Worm (Caenorhabditis elegans) whole organism, midembryonic: ENCODE measurements around the gene mcm-3AP.

Experiments used
- flt-1 ChIP-seq: fragments of 200-800 bp; sonication (Bioruptor generic); IDR thresholded peaks from 2 replicates; pipeline ENCODE4 v1.3.6; 2022; ENCODE audit warnings: missing genetic modification characterization, missing compliant biosample characterization
- klf-2 ChIP-seq: fragments of 200-800 bp; sonication (Bioruptor generic); conservative IDR thresholded peaks from 2 replicates; pipeline ENCODE4 v1.3.6; 2022; ENCODE audit warnings: missing genetic modification reagents, missing genetic modification characterization, missing compliant biosample characterization
- med-1 ChIP-seq: sonication (generic microtip); optimal IDR thresholded peaks from 2 replicates; lab custom pipeline; 2017; ENCODE audit warnings: missing genetic modification characterization, mild to moderate bottlenecking, missing compliant biosample characterization, antibody characterized with exemption, missing genetic modification reagents; ENCODE audit not compliant: insufficient read depth
- ref-1 ChIP-seq: fragments of 200-800 bp; sonication (Bioruptor generic); conservative IDR thresholded peaks from 2 replicates; pipeline ENCODE4 v1.3.6; 2022; ENCODE audit warnings: missing genetic modification reagents, missing genetic modification characterization, missing compliant biosample characterization
- tab-1 ChIP-seq: fragments of 200-800 bp; sonication (Bioruptor generic); IDR thresholded peaks from 2 replicates; pipeline ENCODE4 v1.3.6; 2022; ENCODE audit warnings: missing genetic modification characterization, missing compliant biosample characterization
- ztf-23 ChIP-seq: fragments of 200-800 bp; sonication (Bioruptor generic); IDR thresholded peaks from 2 replicates; pipeline ENCODE4 v1.3.6; 2022; ENCODE audit warnings: missing genetic modification reagents, missing genetic modification characterization, missing compliant biosample characterization

ce11 chrIV:7988385-7988784 is 39.9 kb downstream of the mcm-3AP start, which contains the start of gene col-115:
- no peak for TF ChIP-seq med-1 (GFP tag; lab: Kevin White, UChicago)
- TF ChIP-seq flt-1 (GFP tag; lab: Robert Waterston, UW) = no peak
- no peak for TF ChIP-seq ref-1 (GFP tag; lab: Robert Waterston, UW)
- TF ChIP-seq tab-1 (GFP tag; lab: Robert Waterston, UW) = no peak
- no peak for TF ChIP-seq ztf-23 (GFP tag; lab: Robert Waterston, UW)
- TF ChIP-seq klf-2 (GFP tag; lab: Robert Waterston, UW) = no peak
